Worm (Caenorhabditis elegans): ENCODE data around the gene ZK402.2.

DNA sequence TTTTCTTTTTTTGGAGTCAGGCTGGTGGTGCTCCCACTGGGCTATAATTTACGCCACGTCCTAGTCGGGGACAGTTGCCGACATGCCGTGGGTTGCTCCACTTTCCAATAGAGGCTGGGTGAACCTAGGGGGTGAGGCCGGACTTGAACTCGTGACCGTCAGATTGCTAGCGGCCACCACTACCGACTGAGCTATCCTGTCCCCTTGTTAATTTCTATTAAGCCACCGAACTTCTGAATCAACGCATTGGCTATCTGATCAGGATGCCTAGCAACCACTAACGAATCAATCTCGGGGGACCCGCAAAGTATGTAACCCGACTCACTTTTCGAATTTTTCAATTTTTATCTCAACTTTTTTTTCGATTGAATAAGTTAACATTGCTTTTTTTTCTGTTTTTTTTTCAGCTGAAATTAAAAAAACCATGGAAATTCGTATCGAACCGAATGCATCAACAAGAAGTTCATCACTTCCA lies 16.6 kb upstream of the ZK402.2 start, which contains the start of gene F56C3.1:
- TF ChIP-seq tab-1 (GFP tag; IDR thresholded peaks at IDR 0.05) = no peak
- no peak for TF ChIP-seq cog-1 (tag; optimal IDR thresholded peaks at IDR 0.05)
- no peak for TF ChIP-seq flt-1 (GFP tag; IDR thresholded peaks at IDR 0.05)
- no peak for TF ChIP-seq med-1 (GFP tag; optimal IDR thresholded peaks at IDR 0.05; ENCODE audit: insufficient read depth)
- no peak for TF ChIP-seq klf-2 (GFP tag; conservative IDR thresholded peaks at IDR 0.05)
- no peak for TF ChIP-seq T22C8.4 (GFP tag; IDR thresholded peaks at IDR 0.05)
- no peak for TF ChIP-seq ztf-23 (GFP tag; IDR thresholded peaks at IDR 0.05)
- TF ChIP-seq ref-1 (GFP tag; conservative IDR thresholded peaks at IDR 0.05) = no peak
